Fruit fly (Drosophila melanogaster) S2 (cell line): ENCODE results near the gene gogo.

Source experiments
- CG8478 ChIP-seq: fragments of >200 bp; optimal IDR thresholded peaks from 2 replicates; lab custom pipeline; 2018
- CTCF ChIP-seq, 2 experiments: fragments of >200 bp; optimal IDR thresholded peaks; 2 replicates each; lab custom pipeline; 2018

dm6 chr3L:20226153-20226552 lies 68.8 kb downstream of the gogo start:
- TF ChIP-seq CG8478 (lab: Kevin White, UChicago): no peak
- no peak for TF ChIP-seq CTCF (optimal IDR thresholded peaks at IDR 0.05; lab: Kevin White, UChicago)
